Fruit fly (Drosophila melanogaster): ENCODE results near the gene Toll-9.
A peak's percentile ranks its signal among the peaks of the same experiment; 100 is the strongest.

Toll-9 gene

dm6 chr3L:20401026-20401912 lies 34.7 kb upstream of the Toll-9 start, which contains the start of gene trbl (continued):
- TF ChIP-seq Dp (GFP tag; optimal IDR thresholded peaks at IDR 0.05) (peak; percentile 55), Dll (GFP tag; IDR thresholded peaks at IDR 0.05; ENCODE audit: partially characterized antibody) (0 out of 4 replicates have a peak, but pooled peaks have one; percentile 52), TFAM (GFP tag; optimal IDR thresholded peaks at IDR 0.05) (no peak), CG11456 (GFP tag; IDR thresholded peaks at IDR 0.05) (no peak), CG18476 (GFP tag; optimal IDR thresholded peaks at IDR 0.05) (no peak), HHEX (GFP tag; optimal IDR thresholded peaks at IDR 0.05) (no peak), br (optimal IDR thresholded peaks at IDR 0.05) (no peak), CG34422 (GFP tag; IDR thresholded peaks at IDR 0.05) (no peak), Nf-YB (GFP tag; optimal IDR thresholded peaks at IDR 0.05) (peak; percentile 33), HLH4C (GFP tag; IDR thresholded peaks at IDR 0.05; ENCODE audit: partially characterized antibody) (peak; percentile 73), MTF-1 (GFP tag; optimal IDR thresholded peaks at IDR 0.05; ENCODE audit: borderline replicate concordance) (peak; percentile 44), Lim3 (GFP tag; IDR thresholded peaks at IDR 0.05) (no peak), chm (GFP tag; IDR thresholded peaks at IDR 0.05) (peak; percentile 85), BtbVII (GFP tag; optimal IDR thresholded peaks at IDR 0.05) (peak; percentile 66), Hr78 (GFP tag; optimal IDR thresholded peaks at IDR 0.05) (peak in 1 of 2 experiments; percentile 44), ci (GFP tag; IDR thresholded peaks at IDR 0.05) (peak; percentile 43; the same call in 1 of the 3 replicates), Meics (GFP tag; optimal IDR thresholded peaks at IDR 0.05) (peak; percentile 19), Ravus (GFP tag; IDR thresholded peaks at IDR 0.05) (no peak), CG6689 (GFP tag; IDR thresholded peaks at IDR 0.05) (no peak), Rfx (GFP tag; IDR thresholded peaks at IDR 0.05) (no peak), CG7963 (GFP tag; IDR thresholded peaks at IDR 0.05; ENCODE audit: partially characterized antibody) (peak; percentile 80; the same call in 2 of the 3 replicates), CG5245 (GFP tag; optimal IDR thresholded peaks at IDR 0.05) (no peak), bigmax (GFP tag; optimal IDR thresholded peaks at IDR 0.05) (peak; percentile 17), Dek (tag; optimal IDR thresholded peaks at IDR 0.05) (no peak), CG31365 (tag; optimal IDR thresholded peaks at IDR 0.05) (peak; percentile 71), CkIIα-i1 (GFP tag; IDR thresholded peaks at IDR 0.05) (no peak), CG13287 (GFP tag; IDR thresholded peaks at IDR 0.05; ENCODE audit: partially characterized antibody) (peak; percentile 70), CG31388 (GFP tag; optimal IDR thresholded peaks at IDR 0.05) (no peak), CG7556 (GFP tag; optimal IDR thresholded peaks at IDR 0.05) (peak; percentile 8), CG5953 (GFP tag; IDR thresholded peaks at IDR 0.05) (no peak), CG1529 (GFP tag; optimal IDR thresholded peaks at IDR 0.05) (no peak), nmo (GFP tag; optimal IDR thresholded peaks at IDR 0.05) (peak; percentile 82), Deaf1 (tag; optimal IDR thresholded peaks at IDR 0.05) (peak; percentile 94), CG4707 (GFP tag; optimal IDR thresholded peaks at IDR 0.05) (peak; percentile 26), sug (tag; optimal IDR thresholded peaks at IDR 0.05) (no peak), Hsf (GFP tag; optimal IDR thresholded peaks at IDR 0.05) (no peak), hbn (GFP tag; IDR thresholded peaks at IDR 0.05; ENCODE audit: partially characterized antibody) (peak; percentile 50), CG18011 (GFP tag; optimal IDR thresholded peaks at IDR 0.05) (peak; percentile 20), CG4854 (GFP tag; optimal IDR thresholded peaks at IDR 0.05) (no peak), emc (GFP tag; optimal IDR thresholded peaks at IDR 0.05) (no peak), tap (tag; optimal IDR thresholded peaks at IDR 0.05) (peak; percentile 18), CG9876 (GFP tag; optimal IDR thresholded peaks at IDR 0.05) (no peak), mirr (GFP tag; optimal IDR thresholded peaks at IDR 0.05) (peak; percentile 54), kni (GFP tag; optimal IDR thresholded peaks at IDR 0.05) (peak; percentile 81), Sin3A (optimal IDR thresholded peaks at IDR 0.05) (no peak), eyg (GFP tag; optimal IDR thresholded peaks at IDR 0.05) (no peak), CG4404 (GFP tag; IDR thresholded peaks at IDR 0.05) (no peak), Atf3 (GFP tag; optimal IDR thresholded peaks at IDR 0.05) (no peak), ap (GFP tag; IDR thresholded peaks at IDR 0.05) (no peak)

All from whole organism, embryonic.